Worm (Caenorhabditis elegans) whole organism, L4 larva: Measurements from ENCODE around the gene ZK177.3.

Experiments used
- aha-1 ChIP-seq: fragments of 150-350 bp; peaks from one replicate; lab custom pipeline; 2014; ENCODE audit warnings: missing biosample characterization, missing genetic modification characterization
- nhr-41 ChIP-seq: fragments of 200-800 bp; sonication (Bioruptor generic); IDR thresholded peaks from 2 replicates; pipeline ENCODE4 v1.3.6; 2022; ENCODE audit warnings: missing genetic modification reagents, missing genetic modification characterization, missing compliant biosample characterization
- pha-4 ChIP-seq, 2 experiments: fragments of 150-350 bp in 1 of 2; fragments of 200-800 bp in 1 of 2; sonication (Bioruptor generic) in 1 of 2; IDR thresholded peaks in 1 of 2; optimal IDR thresholded peaks in 1 of 2; 2 replicates each; pipeline versions ENCODE4 v1.3.6 to Lab custom; 2014 to 2022; ENCODE audit warnings: missing genetic modification characterization in 2 of 2, missing genetic modification reagents in 2 of 2, missing biosample characterization in 1 of 2, missing compliant biosample characterization in 1 of 2
- skn-1 ChIP-seq: fragments of 150-350 bp; optimal IDR thresholded peaks from 2 replicates; lab custom pipeline; 2014; ENCODE audit warnings: missing biosample characterization, missing genetic modification characterization
- snpc-4 ChIP-seq: fragments of 150-350 bp; optimal IDR thresholded peaks from 2 replicates; lab custom pipeline; 2014; ENCODE audit warnings: missing biosample characterization, missing genetic modification characterization
- zfp-2 ChIP-seq: sonication (generic microtip); optimal IDR thresholded peaks from 2 replicates; lab custom pipeline; 2016; ENCODE audit warnings: mild to moderate bottlenecking, missing genetic modification characterization, missing compliant biosample characterization

DNA sequence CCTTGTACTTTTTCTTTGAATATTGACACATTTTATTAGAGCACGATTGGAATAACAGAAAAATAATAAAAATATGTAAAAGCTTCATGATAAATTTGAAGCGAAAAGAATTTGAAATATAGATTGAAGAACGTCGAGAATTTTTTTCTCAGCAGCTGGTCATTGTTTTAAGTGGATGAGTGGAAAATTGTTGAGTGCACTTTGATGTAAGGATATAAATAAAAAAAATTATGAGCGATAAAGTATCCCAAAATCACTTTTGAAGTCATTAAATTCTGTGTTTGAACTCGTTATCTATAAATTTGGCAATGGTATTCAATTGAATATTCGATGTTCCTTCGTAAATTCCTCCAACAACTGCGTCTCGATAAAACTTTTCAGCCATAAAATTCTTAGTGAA lies 29.1 kb downstream of the ZK177.3 start, which contains the start of gene ins-13:
- no peak for TF ChIP-seq snpc-4 (tag; lab: Kevin White, UChicago)
- TF ChIP-seq aha-1: no peak
- no peak for TF ChIP-seq nhr-41 (GFP tag; lab: Robert Waterston, UW)
- TF ChIP-seq pha-4 (GFP tag; IDR thresholded peaks at IDR 0.05; lab: Robert Waterston, UW): no peak
- TF ChIP-seq pha-4 (tag; optimal IDR thresholded peaks at IDR 0.05; lab: Kevin White, UChicago): no peak
- TF ChIP-seq skn-1: no peak
- no peak for TF ChIP-seq zfp-2 (tag; lab: Kevin White, UChicago)
